Worm (Caenorhabditis elegans): ENCODE results near the gene B0464.6.

The B0464.6 gene

ce11 chrIII:9413340-9413739 is 52.4 kb downstream of the B0464.6 start, which contains the start of gene T26G10.3:
Gene T26G10.3, minus strand, starts transcription at chrIII:9413440.
- TF ChIP-seq lin-32 (GFP tag; optimal IDR thresholded peaks at IDR 0.05): no peak
- TF ChIP-seq nhr-12 (tag; optimal IDR thresholded peaks at IDR 0.05): no peak
- no peak for TF ChIP-seq flh-1 (GFP tag; optimal IDR thresholded peaks at IDR 0.05)
- TF ChIP-seq ham-2 (GFP tag; optimal IDR thresholded peaks at IDR 0.05): no peak
- TF ChIP-seq drap-1 (GFP tag; optimal IDR thresholded peaks at IDR 0.05): no peak
- no peak for TF ChIP-seq M03D4.4 (tag; optimal IDR thresholded peaks at IDR 0.05)

All from whole organism, mixed stage, embryonic.